Fruit fly (Drosophila melanogaster) whole organism, embryonic: ENCODE data around the gene CG42827.

Experiments used
- Antp ChIP-seq: fragments of 200-800 bp; sonication (Bioruptor generic); optimal IDR thresholded peaks from 3 replicates; lab custom pipeline; 2016; ENCODE audit warnings: missing biosample characterization, missing genetic modification characterization
- CG10462 ChIP-seq: fragments of 200-800 bp; sonication (Bioruptor generic); optimal IDR thresholded peaks from 2 replicates; lab custom pipeline; 2016; ENCODE audit warnings: missing biosample characterization, missing genetic modification characterization
- CG11398 ChIP-seq: fragments of 200-800 bp; sonication (Bioruptor generic); optimal IDR thresholded peaks from 2 replicates; lab custom pipeline; 2016; ENCODE audit warnings: missing biosample characterization, missing genetic modification characterization
- CG11560 ChIP-seq: fragments of 200-800 bp; sonication (Bioruptor generic); IDR thresholded peaks from 3 replicates; pipeline ENCODE4 v1.3.6; 2022; ENCODE audit warnings: missing biosample characterization, missing genetic modification characterization
- CG12391 ChIP-seq: fragments of 200-800 bp; sonication (Bioruptor generic); optimal IDR thresholded peaks from 3 replicates; lab custom pipeline; 2018; ENCODE audit warnings: missing biosample characterization, mild to moderate bottlenecking, missing genetic modification characterization, moderate library complexity
- CG12659 ChIP-seq: fragments of 200-800 bp; sonication (Bioruptor generic); optimal IDR thresholded peaks from 3 replicates; lab custom pipeline; 2017; ENCODE audit warnings: mild to moderate bottlenecking, missing biosample characterization, missing genetic modification reagents, missing genetic modification characterization
- CG13624 ChIP-seq: fragments of 200-800 bp; sonication (Bioruptor generic); optimal IDR thresholded peaks from 2 replicates; lab custom pipeline; 2016; ENCODE audit warnings: missing biosample characterization, missing genetic modification characterization
- CG14710 ChIP-seq: fragments of 200-800 bp; sonication (Bioruptor generic); optimal IDR thresholded peaks from 3 replicates; lab custom pipeline; 2019; ENCODE audit warnings: missing biosample characterization, mild to moderate bottlenecking, missing genetic modification characterization, moderate library complexity
- CG16863 ChIP-seq: fragments of 200-800 bp; sonication (Bioruptor generic); optimal IDR thresholded peaks from 3 replicates; lab custom pipeline; 2016; ENCODE audit warnings: missing biosample characterization, missing genetic modification characterization
- CG2129 ChIP-seq: fragments of 200-800 bp; sonication (Bioruptor generic); IDR thresholded peaks from 2 replicates; pipeline ENCODE4 v1.3.6; 2022; ENCODE audit warnings: missing biosample characterization, missing genetic modification characterization; ENCODE audit not compliant: partially characterized antibody
- CG2712 ChIP-seq: fragments of 200-800 bp; optimal IDR thresholded peaks from 3 replicates; lab custom pipeline; 2019; ENCODE audit warnings: missing biosample characterization, mild to moderate bottlenecking, missing genetic modification characterization, moderate library complexity
- CG31365 ChIP-seq: fragments of 200-800 bp; sonication (Bioruptor generic); optimal IDR thresholded peaks from 2 replicates; lab custom pipeline; 2018; ENCODE audit warnings: missing biosample characterization, mild to moderate bottlenecking, missing genetic modification characterization
- CG6272 ChIP-seq: fragments of 200-800 bp; sonication (Bioruptor generic); IDR thresholded peaks from 2 replicates; pipeline ENCODE4 v1.3.6; 2022; ENCODE audit warnings: missing biosample characterization, missing genetic modification characterization
- CG7786 ChIP-seq: fragments of 200-800 bp; sonication (Bioruptor generic); optimal IDR thresholded peaks from 2 replicates; lab custom pipeline; 2016; ENCODE audit warnings: missing biosample characterization, missing genetic modification characterization
- CG7928 ChIP-seq: fragments of 200-800 bp; sonication (Bioruptor generic); optimal IDR thresholded peaks from 2 replicates; lab custom pipeline; 2017; ENCODE audit warnings: missing biosample characterization, mild to moderate bottlenecking, missing genetic modification characterization
- CG7963 ChIP-seq: fragments of 200-800 bp; sonication (Bioruptor generic); IDR thresholded peaks from 3 replicates; pipeline ENCODE4 v1.3.6; 2022; ENCODE audit warnings: missing biosample characterization, missing genetic modification characterization; ENCODE audit not compliant: partially characterized antibody
- CG9609 ChIP-seq: fragments of 200-800 bp; sonication (Bioruptor generic); optimal IDR thresholded peaks from 3 replicates; lab custom pipeline; 2016; ENCODE audit warnings: missing biosample characterization, missing genetic modification characterization
- CG9727 ChIP-seq: fragments of 200-800 bp; sonication (Bioruptor generic); optimal IDR thresholded peaks from 3 replicates; lab custom pipeline; 2017; ENCODE audit warnings: missing biosample characterization, mild to moderate bottlenecking, missing genetic modification characterization
- Dip3 ChIP-seq: fragments of 200-800 bp; sonication (Bioruptor generic); optimal IDR thresholded peaks from 3 replicates; lab custom pipeline; 2016; ENCODE audit warnings: missing biosample characterization, missing genetic modification characterization
- Drgx ChIP-seq: fragments of 200-800 bp; sonication (Bioruptor generic); IDR thresholded peaks from 2 replicates; pipeline ENCODE4 v1.3.6; 2022; ENCODE audit warnings: missing biosample characterization, missing genetic modification characterization
- Ets65A ChIP-seq: fragments of 200-800 bp; sonication (Bioruptor generic); peaks from one replicate; lab custom pipeline; 2016; ENCODE audit warnings: missing biosample characterization, missing genetic modification characterization
- HLH3B ChIP-seq: fragments of 200-800 bp; sonication (Bioruptor generic); IDR thresholded peaks from 2 replicates; pipeline ENCODE4 v1.3.6; 2022; ENCODE audit warnings: missing biosample characterization, missing genetic modification characterization
- HmgZ ChIP-seq: fragments of 200-800 bp; sonication (Bioruptor generic); optimal IDR thresholded peaks from 2 replicates; lab custom pipeline; 2018; ENCODE audit warnings: missing biosample characterization, mild to moderate bottlenecking, missing genetic modification characterization
- PHDP ChIP-seq: fragments of 200-800 bp; sonication (Bioruptor generic); optimal IDR thresholded peaks from 3 replicates; lab custom pipeline; 2018; ENCODE audit warnings: missing biosample characterization, mild to moderate bottlenecking, missing genetic modification characterization, moderate library complexity
- Sox100B ChIP-seq: fragments of 200-800 bp; sonication (Bioruptor generic); optimal IDR thresholded peaks from 3 replicates; lab custom pipeline; 2018; ENCODE audit warnings: missing biosample characterization, mild to moderate bottlenecking, missing genetic modification characterization
- Xbp1 ChIP-seq: fragments of 200-800 bp; sonication (Bioruptor generic); optimal IDR thresholded peaks from 3 replicates; lab custom pipeline; 2016; ENCODE audit warnings: missing biosample characterization, mild to moderate bottlenecking, missing genetic modification characterization
- YL-1 ChIP-seq: fragments of 200-800 bp; sonication (Bioruptor generic); optimal IDR thresholded peaks from 3 replicates; lab custom pipeline; 2017; ENCODE audit warnings: missing biosample characterization, mild to moderate bottlenecking, missing genetic modification characterization
- ab ChIP-seq: fragments of 200-800 bp; sonication (Bioruptor generic); optimal IDR thresholded peaks from 2 replicates; lab custom pipeline; 2016; ENCODE audit warnings: missing biosample characterization, missing genetic modification characterization
- ara ChIP-seq: fragments of 200-800 bp; sonication (Bioruptor generic); IDR thresholded peaks from 2 replicates; pipeline ENCODE4 v1.3.6; 2022; ENCODE audit warnings: missing biosample characterization, missing genetic modification characterization
- bcd ChIP-seq: fragments of 200-800 bp; sonication (Bioruptor generic); optimal IDR thresholded peaks from 2 replicates; lab custom pipeline; 2017; ENCODE audit warnings: missing biosample characterization, mild to moderate bottlenecking, missing genetic modification characterization
- bowl ChIP-seq: fragments of 200-800 bp; sonication (Bioruptor generic); IDR thresholded peaks from 2 replicates; pipeline ENCODE4 v1.3.6; 2022; ENCODE audit warnings: missing biosample characterization, missing genetic modification characterization
- ci ChIP-seq: fragments of 200-800 bp; sonication (Bioruptor generic); IDR thresholded peaks from 3 replicates; pipeline ENCODE4 v1.3.6; 2022; ENCODE audit warnings: missing biosample characterization, missing genetic modification characterization
- cwo ChIP-seq: fragments of 200-800 bp; sonication (Bioruptor generic); optimal IDR thresholded peaks from 3 replicates; lab custom pipeline; 2017; ENCODE audit warnings: missing biosample characterization, missing genetic modification characterization, mild to moderate bottlenecking, moderate library complexity, missing genetic modification reagents
- fd3F ChIP-seq: fragments of 200-800 bp; sonication (Bioruptor generic); optimal IDR thresholded peaks from 2 replicates; lab custom pipeline; 2018; ENCODE audit warnings: missing biosample characterization, mild to moderate bottlenecking, missing genetic modification characterization, moderate library complexity
- gem ChIP-seq: fragments of 200-800 bp; sonication (Bioruptor generic); optimal IDR thresholded peaks from 2 replicates; lab custom pipeline; 2019; ENCODE audit warnings: missing biosample characterization, mild to moderate bottlenecking, missing genetic modification characterization, moderate library complexity
- grau ChIP-seq: fragments of 200-800 bp; optimal IDR thresholded peaks from 3 replicates; lab custom pipeline; 2019; ENCODE audit warnings: missing biosample characterization, mild to moderate bottlenecking, missing genetic modification characterization, moderate library complexity
- jing ChIP-seq: fragments of 200-800 bp; sonication (Bioruptor generic); optimal IDR thresholded peaks from 2 replicates; lab custom pipeline; 2018; ENCODE audit warnings: missing biosample characterization, mild to moderate bottlenecking, missing genetic modification characterization
- kay ChIP-seq: fragments of 200-800 bp; sonication (Bioruptor generic); optimal IDR thresholded peaks from 2 replicates; lab custom pipeline; 2016; ENCODE audit warnings: missing biosample characterization, missing genetic modification characterization
- klu ChIP-seq: fragments of 200-800 bp; sonication (Bioruptor generic); IDR thresholded peaks from 2 replicates; pipeline ENCODE4 v1.3.6; 2022; ENCODE audit warnings: missing biosample characterization, missing genetic modification characterization
- oc ChIP-seq: fragments of 200-800 bp; sonication (Bioruptor generic); optimal IDR thresholded peaks from 2 replicates; lab custom pipeline; 2018; ENCODE audit warnings: missing biosample characterization, mild to moderate bottlenecking, missing genetic modification characterization, moderate library complexity
- ro ChIP-seq: fragments of 200-800 bp; sonication (Bioruptor generic); IDR thresholded peaks from 2 replicates; pipeline ENCODE4 v1.3.6; 2022; ENCODE audit warnings: missing biosample characterization, missing genetic modification characterization
- sima ChIP-seq: fragments of 200-800 bp; sonication (Bioruptor generic); optimal IDR thresholded peaks from 2 replicates; lab custom pipeline; 2016; ENCODE audit warnings: missing biosample characterization, missing genetic modification characterization
- slbo ChIP-seq: fragments of 200-800 bp; sonication (Bioruptor generic); IDR thresholded peaks from 2 replicates; pipeline ENCODE4 v1.3.6; 2022; ENCODE audit warnings: missing biosample characterization, missing genetic modification characterization
- sna ChIP-seq: fragments of 200-800 bp; sonication (Bioruptor generic); IDR thresholded peaks from 2 replicates; pipeline ENCODE4 v1.3.6; 2022; ENCODE audit warnings: missing biosample characterization, missing genetic modification characterization; ENCODE audit not compliant: partially characterized antibody
- sug ChIP-seq: fragments of 200-800 bp; optimal IDR thresholded peaks from 2 replicates; lab custom pipeline; 2019; ENCODE audit warnings: missing biosample characterization, mild to moderate bottlenecking, missing genetic modification characterization, moderate library complexity
- tio ChIP-seq: fragments of 200-800 bp; sonication (Bioruptor generic); optimal IDR thresholded peaks from 2 replicates; lab custom pipeline; 2017; ENCODE audit warnings: missing biosample characterization, missing genetic modification characterization, inconsistent platforms
- tll ChIP-seq, 2 experiments: fragments of 200-800 bp in 1 of 2; fragments of >200 bp in 1 of 2; sonication (Bioruptor generic) in 1 of 2; optimal IDR thresholded peaks; 2 replicates each; lab custom pipeline; 2017 to 2019; ENCODE audit warnings: missing biosample characterization in 2 of 2, missing genetic modification characterization in 2 of 2, mild to moderate bottlenecking in 1 of 2, moderate library complexity in 1 of 2
- tx ChIP-seq: fragments of 200-800 bp; sonication (Bioruptor generic); optimal IDR thresholded peaks from 2 replicates; lab custom pipeline; 2016; ENCODE audit warnings: missing biosample characterization, missing genetic modification characterization
- unpg ChIP-seq: fragments of 200-800 bp; sonication (Bioruptor generic); optimal IDR thresholded peaks from 3 replicates; lab custom pipeline; 2018; ENCODE audit warnings: missing biosample characterization, mild to moderate bottlenecking, missing genetic modification characterization, moderate library complexity
- wdn ChIP-seq: fragments of 200-800 bp; sonication (Bioruptor generic); IDR thresholded peaks from 2 replicates; pipeline ENCODE4 v1.3.6; 2022; ENCODE audit warnings: missing biosample characterization, missing genetic modification characterization
- zf30C ChIP-seq: fragments of 200-800 bp; sonication (Bioruptor generic); optimal IDR thresholded peaks from 3 replicates; lab custom pipeline; 2018; ENCODE audit warnings: missing biosample characterization, mild to moderate bottlenecking, missing genetic modification characterization

The CG42827 gene

dm6 chr3R:23331280-23331679, 41.4 kb upstream of the CG42827 start (continued):
- no peak for TF ChIP-seq ro (GFP tag; lab: Robert Waterston, UW)
- no peak for TF ChIP-seq CG11560 (tag; lab: Robert Waterston, UW)
- peak; percentile 33 for TF ChIP-seq jing (GFP tag; lab: Kevin White, UChicago)
- TF ChIP-seq CG2129 (GFP tag; lab: Robert Waterston, UW): no peak
- no peak for TF ChIP-seq HLH3B (GFP tag; lab: Robert Waterston, UW)
- peak; percentile 68 for TF ChIP-seq CG14710 (tag; lab: Kevin White, UChicago)
- TF ChIP-seq klu (GFP tag; lab: Robert Waterston, UW): no peak
- TF ChIP-seq CG6272 (GFP tag; lab: Robert Waterston, UW): no peak
- peak; percentile 72 for TF ChIP-seq PHDP (tag; lab: Kevin White, UChicago)
- TF ChIP-seq HmgZ: peak; percentile 59
- TF ChIP-seq CG13624 (GFP tag; lab: Kevin White, UChicago): peak; percentile 37
- no peak for TF ChIP-seq sna (GFP tag; lab: Robert Waterston, UW)
- no peak for TF ChIP-seq ab (GFP tag; lab: Kevin White, UChicago)
- peak; percentile 23 for TF ChIP-seq bcd
- TF ChIP-seq CG12659 (GFP tag; lab: Kevin White, UChicago): peak; percentile 38
- peak; percentile 75; the same call in 2 of the 3 replicates for TF ChIP-seq ci (GFP tag; lab: Robert Waterston, UW)
- no peak for TF ChIP-seq CG7963 (GFP tag; lab: Robert Waterston, UW)
- no peak for TF ChIP-seq sima (GFP tag; lab: Kevin White, UChicago)
- peak; percentile 14 for TF ChIP-seq fd3F (GFP tag; lab: Kevin White, UChicago)
- TF ChIP-seq CG9727: peak; percentile 43
- TF ChIP-seq ara (GFP tag; lab: Robert Waterston, UW): peak; percentile 37; the same call in 1 of the 2 replicates
- TF ChIP-seq CG7928: no peak
- TF ChIP-seq Antp (GFP tag; lab: Kevin White, UChicago): no peak
- TF ChIP-seq slbo (GFP tag; lab: Robert Waterston, UW): peak; percentile 47; the same call in 1 of the 2 replicates
- peak; percentile 71 for TF ChIP-seq Sox100B (GFP tag; lab: Kevin White, UChicago)
- no peak for TF ChIP-seq gem
- no peak for TF ChIP-seq oc
- no peak for TF ChIP-seq Drgx (GFP tag; lab: Robert Waterston, UW)
- no peak for TF ChIP-seq kay (GFP tag; lab: Kevin White, UChicago)
- TF ChIP-seq CG9609 (GFP tag; lab: Kevin White, UChicago): no peak
- TF ChIP-seq zf30C (GFP tag; lab: Kevin White, UChicago): peak; percentile 25
- TF ChIP-seq CG2712 (tag; lab: Kevin White, UChicago): peak; percentile 64
- no peak for TF ChIP-seq Dip3 (GFP tag; lab: Kevin White, UChicago)
- no peak for TF ChIP-seq bowl (GFP tag; lab: Robert Waterston, UW)
- peak; percentile 5 for TF ChIP-seq CG11398 (GFP tag; lab: Kevin White, UChicago)
- TF ChIP-seq CG31365 (tag; lab: Kevin White, UChicago): no peak
- peak; percentile 70 for TF ChIP-seq Ets65A (GFP tag; lab: Kevin White, UChicago)
- peak; percentile 22 for TF ChIP-seq tio (GFP tag; lab: Kevin White, UChicago)
- peak; percentile 43 for TF ChIP-seq CG12391 (tag; lab: Kevin White, UChicago)
- TF ChIP-seq unpg (GFP tag; lab: Kevin White, UChicago): peak; percentile 44
- no peak for TF ChIP-seq cwo (GFP tag; lab: Kevin White, UChicago)
- TF ChIP-seq Xbp1 (GFP tag; lab: Kevin White, UChicago): peak; percentile 68
- peak; percentile 48 for TF ChIP-seq CG10462 (GFP tag; lab: Kevin White, UChicago)
- no peak for TF ChIP-seq CG16863 (GFP tag; lab: Kevin White, UChicago)
- no peak for TF ChIP-seq tll (GFP tag; optimal IDR thresholded peaks at IDR 0.05; lab: Kevin White, UChicago)
- TF ChIP-seq YL-1: no peak
- peak; percentile 51 for TF ChIP-seq grau
- TF ChIP-seq tx: no peak
- TF ChIP-seq sug (tag; lab: Kevin White, UChicago): peak; percentile 13
- 0 out of 2 replicates have a peak, but pooled peaks have one; percentile 14 for TF ChIP-seq wdn
- TF ChIP-seq CG7786 (GFP tag; lab: Kevin White, UChicago): no peak
